Fruit fly (Drosophila melanogaster) whole organism, wandering third instar larva: ENCODE data around the gene Ostgamma.

Experiments
- Hr78 ChIP-seq: fragments of >200 bp; optimal IDR thresholded peaks from 2 replicates; lab custom pipeline; 2017; ENCODE audit warnings: missing biosample characterization, missing genetic modification characterization
- Sp1 ChIP-seq: fragments of 200-800 bp; sonication (Bioruptor generic); optimal IDR thresholded peaks from 3 replicates; lab custom pipeline; 2019; ENCODE audit warnings: missing biosample characterization, mild to moderate bottlenecking, missing genetic modification characterization, moderate library complexity
- lola ChIP-seq: fragments of >200 bp; optimal IDR thresholded peaks from 2 replicates; lab custom pipeline; 2017; ENCODE audit warnings: missing biosample characterization, missing genetic modification characterization
- psq ChIP-seq: fragments of 200-800 bp; sonication (Bioruptor generic); optimal IDR thresholded peaks from 3 replicates; lab custom pipeline; 2017; ENCODE audit warnings: missing biosample characterization, mild to moderate bottlenecking, missing genetic modification characterization, moderate library complexity
- sv ChIP-seq: fragments of 200-800 bp; sonication (Bioruptor generic); optimal IDR thresholded peaks from 3 replicates; lab custom pipeline; 2016; ENCODE audit warnings: missing biosample characterization, missing genetic modification characterization

dm6 chr2L:8327272-8327555 lies 19.2 kb upstream of the Ostgamma start, which contains the start of gene CG14275:
- TF ChIP-seq Sp1 (GFP tag; lab: Kevin White, UChicago), result no peak
- no peak for TF ChIP-seq sv
- TF ChIP-seq psq (GFP tag; lab: Kevin White, UChicago), result no peak
- TF ChIP-seq Hr78 (GFP tag; lab: Kevin White, UChicago), result no peak
- no peak for TF ChIP-seq lola (GFP tag; lab: Kevin White, UChicago)
